Fruit fly (Drosophila melanogaster) whole organism, adult: ENCODE measurements around the gene nAChRbeta2.
A peak's percentile ranks its signal among the peaks of the same experiment; 100 is the strongest.

Experiments used
- CG11617 ChIP-seq: fragments of 200-800 bp; sonication (Bioruptor generic); optimal IDR thresholded peaks from 2 replicates; lab custom pipeline; 2017; ENCODE audit warnings: mild to moderate bottlenecking, missing biosample characterization, missing genetic modification reagents, missing genetic modification characterization
- CG12768 ChIP-seq: fragments of 200-800 bp; sonication (Bioruptor generic); optimal IDR thresholded peaks from 2 replicates; lab custom pipeline; 2017; ENCODE audit warnings: missing biosample characterization, missing genetic modification characterization, mild to moderate bottlenecking, moderate library complexity, missing genetic modification reagents
- CG14711 ChIP-seq: fragments of 200-800 bp; sonication (Bioruptor generic); optimal IDR thresholded peaks from 2 replicates; lab custom pipeline; 2018; ENCODE audit warnings: missing biosample characterization, mild to moderate bottlenecking, missing genetic modification characterization, moderate library complexity
- CG1620 ChIP-seq: fragments of 200-800 bp; sonication (Bioruptor generic); optimal IDR thresholded peaks from 2 replicates; lab custom pipeline; 2016; ENCODE audit warnings: missing biosample characterization, missing genetic modification characterization
- CG33017 ChIP-seq: fragments of 200-800 bp; sonication (Bioruptor generic); optimal IDR thresholded peaks from 2 replicates; lab custom pipeline; 2018; ENCODE audit warnings: missing biosample characterization, mild to moderate bottlenecking, missing genetic modification characterization, moderate library complexity
- CG5204 ChIP-seq: fragments of 200-800 bp; sonication (Bioruptor generic); optimal IDR thresholded peaks from 2 replicates; lab custom pipeline; 2016; ENCODE audit warnings: missing biosample characterization, missing genetic modification characterization
- CG7045 ChIP-seq: fragments of 200-800 bp; sonication (Bioruptor generic); optimal IDR thresholded peaks from 2 replicates; lab custom pipeline; 2017; ENCODE audit warnings: missing biosample characterization, mild to moderate bottlenecking, missing genetic modification characterization
- CG7101 ChIP-seq: fragments of 200-800 bp; sonication (Bioruptor generic); optimal IDR thresholded peaks from 2 replicates; lab custom pipeline; 2018; ENCODE audit warnings: missing biosample characterization, mild to moderate bottlenecking, missing genetic modification characterization, moderate library complexity
- Clk ChIP-seq: fragments of 200-800 bp; sonication (Bioruptor generic); optimal IDR thresholded peaks from 2 replicates; lab custom pipeline; 2017; ENCODE audit warnings: missing biosample characterization, missing genetic modification characterization
- Crg-1 ChIP-seq: fragments of 200-800 bp; sonication (Bioruptor generic); optimal IDR thresholded peaks from 2 replicates; lab custom pipeline; 2016; ENCODE audit warnings: missing biosample characterization, missing genetic modification characterization
- Hr96 ChIP-seq: fragments of 200-800 bp; sonication (Bioruptor generic); optimal IDR thresholded peaks from 2 replicates; lab custom pipeline; 2016; ENCODE audit warnings: missing biosample characterization, missing genetic modification characterization
- Mnt ChIP-seq: fragments of 200-800 bp; sonication (Bioruptor generic); optimal IDR thresholded peaks from 2 replicates; lab custom pipeline; 2016; ENCODE audit warnings: missing biosample characterization, mild to moderate bottlenecking, missing genetic modification characterization
- bab1 ChIP-seq: fragments of 200-800 bp; sonication (Bioruptor generic); optimal IDR thresholded peaks from 3 replicates; lab custom pipeline; 2019; ENCODE audit warnings: missing biosample characterization, mild to moderate bottlenecking, missing genetic modification characterization, moderate library complexity
- cic ChIP-seq: fragments of 200-800 bp; sonication (Bioruptor generic); optimal IDR thresholded peaks from 2 replicates; lab custom pipeline; 2017; ENCODE audit warnings: missing biosample characterization, mild to moderate bottlenecking, missing genetic modification characterization, moderate library complexity
- cnc ChIP-seq, 2 experiments: fragments of >200 bp; optimal IDR thresholded peaks; 2 replicates each; lab custom pipeline; 2017
- kay ChIP-seq: fragments of 200-800 bp; sonication (Bioruptor generic); peaks from one replicate; lab custom pipeline; 2016; ENCODE audit warnings: missing biosample characterization, missing genetic modification characterization, borderline replicate concordance
- ovo ChIP-seq: fragments of 200-800 bp; sonication (Bioruptor generic); optimal IDR thresholded peaks from 2 replicates; lab custom pipeline; 2016; ENCODE audit warnings: missing biosample characterization, missing genetic modification characterization
- pad ChIP-seq: fragments of 200-800 bp; sonication (Bioruptor generic); optimal IDR thresholded peaks from 3 replicates; lab custom pipeline; 2017; ENCODE audit warnings: missing biosample characterization, missing genetic modification characterization, mild to moderate bottlenecking, moderate library complexity, missing genetic modification reagents
- tj ChIP-seq: fragments of 200-800 bp; sonication (Bioruptor generic); optimal IDR thresholded peaks from 3 replicates; lab custom pipeline; 2017; ENCODE audit warnings: missing biosample characterization, mild to moderate bottlenecking, missing genetic modification characterization, moderate library complexity
- toe ChIP-seq: fragments of 200-800 bp; sonication (Bioruptor generic); optimal IDR thresholded peaks from 2 replicates; lab custom pipeline; 2016; ENCODE audit warnings: missing biosample characterization, missing genetic modification characterization

Gene nAChRbeta2

DNA sequence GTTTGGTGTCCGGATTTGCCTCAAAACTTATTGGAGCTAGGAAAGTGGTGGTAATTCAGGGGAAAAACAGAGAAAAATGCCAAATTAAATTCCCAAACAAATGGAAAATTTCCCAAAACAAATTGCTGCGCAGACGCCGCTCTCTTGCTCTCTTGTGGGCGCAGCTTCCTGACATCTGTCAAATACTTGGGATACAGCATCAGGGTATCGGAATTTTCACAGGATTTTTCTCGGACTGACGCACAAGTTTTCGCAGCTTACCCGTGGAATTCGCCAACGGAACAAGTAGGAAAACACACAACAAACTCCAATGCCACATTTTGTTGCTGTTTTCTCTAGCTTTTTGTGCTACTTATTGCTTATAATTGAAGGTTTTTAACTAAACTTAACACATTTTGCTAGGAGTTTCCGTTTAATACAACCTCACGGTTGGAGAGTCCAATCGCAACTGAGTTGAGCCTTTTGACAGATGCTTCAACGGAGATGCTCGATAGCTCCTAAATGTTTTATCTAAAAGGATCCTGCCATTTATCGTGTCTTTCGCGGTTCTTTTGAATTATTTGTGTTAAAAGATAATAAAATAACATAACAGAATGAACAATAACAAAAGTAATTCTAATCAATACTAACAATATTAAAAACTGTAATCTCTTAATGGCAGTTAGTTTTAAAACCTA lies at the start of gene nAChRbeta2, which contains the start of gene DZIP1:
nAChRbeta2 (minus strand) TSS at position 455 of the 677 bp plus-strand sequence.
DZIP1 (plus strand) TSS at position 627 of the 677 bp plus-strand sequence.
- TF ChIP-seq CG11617 (GFP tag; lab: Kevin White, UChicago) = no peak
- no peak for TF ChIP-seq ovo (GFP tag; lab: Kevin White, UChicago)
- TF ChIP-seq Hr96 (GFP tag; lab: Kevin White, UChicago) = no peak
- no peak for TF ChIP-seq CG14711
- TF ChIP-seq cic = no peak
- no peak for TF ChIP-seq Crg-1
- no peak for TF ChIP-seq CG5204 (GFP tag; lab: Kevin White, UChicago)
- no peak for TF ChIP-seq CG33017 (tag; lab: Kevin White, UChicago)
- TF ChIP-seq pad (GFP tag; lab: Kevin White, UChicago) = no peak
- no peak for TF ChIP-seq CG7101 (tag; lab: Kevin White, UChicago)
- TF ChIP-seq bab1 (GFP tag; lab: Kevin White, UChicago) = no peak
- TF ChIP-seq Clk (GFP tag; lab: Kevin White, UChicago) = no peak
- TF ChIP-seq cnc (optimal IDR thresholded peaks at IDR 0.05; lab: Kevin White, UChicago) = no peak
- TF ChIP-seq CG1620 (GFP tag; lab: Kevin White, UChicago) = no peak
- no peak for TF ChIP-seq CG12768 (GFP tag; lab: Kevin White, UChicago)
- no peak for TF ChIP-seq kay (GFP tag; lab: Kevin White, UChicago)
- TF ChIP-seq tj (GFP tag; lab: Kevin White, UChicago) = no peak
- TF ChIP-seq Mnt (GFP tag; lab: Kevin White, UChicago) = no peak
- TF ChIP-seq CG7045 = no peak
- no peak for TF ChIP-seq toe

DNA sequence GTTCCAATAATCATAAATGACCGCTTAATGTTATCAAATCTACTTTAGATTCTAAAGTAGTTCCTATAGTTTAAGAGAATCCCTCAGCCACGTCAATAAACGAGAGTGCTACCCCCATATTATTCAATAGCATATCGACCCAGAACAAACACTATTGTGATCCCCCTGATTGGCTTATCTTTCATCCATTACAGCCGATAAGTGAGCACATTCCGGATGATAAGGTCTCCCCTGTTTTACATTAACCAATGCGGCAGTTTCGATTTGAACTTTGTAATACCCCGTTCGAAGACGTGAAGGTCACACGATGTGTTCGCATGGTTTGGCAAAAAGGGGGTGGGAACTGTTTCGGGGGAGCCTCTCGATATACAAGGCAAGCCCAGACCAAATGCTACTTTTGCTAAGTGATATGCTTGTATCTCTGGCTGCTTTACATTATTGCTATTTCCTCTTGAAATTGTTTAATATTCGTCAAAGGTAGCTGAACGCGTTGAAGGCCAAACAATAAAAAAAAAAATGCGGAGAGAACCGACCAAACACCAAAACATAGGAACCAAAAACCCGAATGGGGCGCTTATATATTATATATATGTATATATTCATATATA lies 49.4 kb upstream of the nAChRbeta2 start:
- peak; percentile 56 for TF ChIP-seq kay (GFP tag; lab: Kevin White, UChicago)
- TF ChIP-seq cic = no peak

DNA sequence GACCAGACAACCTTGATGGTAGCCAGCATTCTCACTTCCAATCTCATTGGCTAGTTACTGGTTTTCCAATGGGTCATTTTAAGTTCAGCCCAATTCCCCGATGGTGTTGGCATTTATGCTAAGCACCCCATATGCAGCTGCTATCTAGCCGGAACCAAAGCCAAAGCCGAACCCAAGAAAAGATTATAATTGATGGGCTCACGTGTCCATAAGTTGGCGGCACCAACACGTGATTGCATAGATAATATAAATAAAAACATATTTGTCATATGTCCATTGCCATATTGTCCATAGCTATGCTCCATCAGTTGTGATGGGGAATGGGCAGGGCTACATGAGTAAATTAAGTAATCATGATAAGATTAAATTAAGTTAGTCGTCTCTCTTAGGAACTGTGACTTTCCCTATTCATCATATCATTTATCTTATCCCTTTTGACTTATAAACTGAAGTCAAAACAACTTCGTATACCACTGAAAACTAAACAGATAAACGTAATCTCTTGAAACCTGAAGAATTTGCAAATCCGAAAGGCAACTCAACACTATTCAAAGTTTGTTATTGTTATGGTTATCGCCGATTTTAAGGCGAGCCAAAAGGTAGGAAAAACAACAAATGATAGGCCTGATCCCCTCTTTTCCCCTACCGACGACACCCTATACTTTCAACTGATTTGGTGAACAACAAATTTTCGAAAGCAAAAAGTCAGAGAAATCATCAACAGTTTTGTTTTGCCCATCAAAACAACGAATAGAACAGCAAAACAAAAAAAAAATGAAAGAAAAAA lies 48.3 kb upstream of the nAChRbeta2 start:
- TF ChIP-seq CG14711 = no peak
- no peak for TF ChIP-seq CG1620 (GFP tag; lab: Kevin White, UChicago)
- TF ChIP-seq CG7101 (tag; lab: Kevin White, UChicago) = no peak
- peak; percentile 25 for TF ChIP-seq cic
- peak; percentile 82 for TF ChIP-seq kay (GFP tag; lab: Kevin White, UChicago)

DNA sequence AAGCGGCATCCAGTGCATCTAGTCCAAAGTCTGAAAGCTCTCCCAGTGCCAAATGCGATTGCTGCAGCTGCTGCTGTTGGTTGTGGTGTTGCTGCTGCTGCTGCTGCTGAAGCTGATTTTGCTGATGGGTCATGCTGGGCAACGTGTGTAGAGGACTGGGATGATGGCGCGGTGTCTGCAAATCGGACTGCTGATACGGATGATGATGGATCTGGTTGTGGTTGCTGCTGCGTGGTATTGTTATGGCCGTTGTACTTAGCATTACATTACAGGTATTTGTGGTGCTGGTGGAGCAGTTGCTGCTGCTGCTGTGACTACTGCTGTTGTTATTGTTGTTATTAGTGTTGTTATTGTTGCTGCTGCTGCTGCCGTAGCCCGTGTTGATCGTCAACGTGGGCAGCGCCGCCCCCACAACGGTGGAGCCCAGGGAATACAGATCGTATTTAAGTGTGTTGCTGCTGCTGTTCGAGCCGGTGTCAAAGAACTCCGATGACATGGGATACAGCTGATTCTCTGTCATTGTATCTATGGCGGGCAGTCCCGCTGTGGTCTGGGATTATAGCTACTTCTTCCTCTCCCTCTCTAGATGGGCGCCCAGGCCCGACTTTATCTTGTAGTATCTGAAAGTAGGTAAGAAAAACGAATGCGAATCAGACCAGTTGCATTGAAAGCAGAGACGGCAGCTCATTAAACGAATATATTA lies 47.6 kb upstream of the nAChRbeta2 start:
- TF ChIP-seq CG7101 (tag; lab: Kevin White, UChicago) (no peak), CG7045 (no peak), Hr96 (GFP tag; lab: Kevin White, UChicago) (no peak), Mnt (GFP tag; lab: Kevin White, UChicago) (no peak), CG14711 (no peak), CG11617 (GFP tag; lab: Kevin White, UChicago) (no peak)

DNA sequence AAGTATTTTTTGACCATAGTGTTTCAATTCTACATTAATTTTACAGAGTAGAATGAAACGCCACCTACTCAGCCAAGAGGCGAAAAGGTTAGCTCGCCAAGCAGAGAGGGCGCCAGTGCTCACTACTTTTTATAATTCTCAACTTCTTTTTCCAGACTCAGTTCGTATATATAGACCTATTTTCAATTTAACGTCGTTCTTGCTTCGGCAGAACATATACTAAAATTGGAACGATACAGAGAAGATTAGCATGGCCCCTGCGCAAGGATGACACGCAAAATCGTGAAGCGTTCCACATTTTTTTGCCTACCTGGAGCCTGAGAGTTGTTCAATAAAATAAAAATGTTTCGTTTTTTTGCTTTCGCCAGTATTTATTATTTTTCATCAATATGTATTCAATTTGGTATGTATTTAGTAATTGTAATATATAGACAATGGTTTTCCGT lies 42.1 kb upstream of the nAChRbeta2 start:
- peak; percentile 47 for TF ChIP-seq CG7101 (tag; lab: Kevin White, UChicago)
- TF ChIP-seq Crg-1 = peak; percentile 80
- no peak for TF ChIP-seq CG14711
- TF ChIP-seq Mnt (GFP tag; lab: Kevin White, UChicago) = peak; percentile 17
- TF ChIP-seq Hr96 (GFP tag; lab: Kevin White, UChicago) = no peak
- TF ChIP-seq toe = no peak
- no peak for TF ChIP-seq Clk (GFP tag; lab: Kevin White, UChicago)
- peak; percentile 34 for TF ChIP-seq CG12768 (GFP tag; lab: Kevin White, UChicago)
- TF ChIP-seq CG1620 (GFP tag; lab: Kevin White, UChicago) = peak; percentile 74
- peak; percentile 4 for TF ChIP-seq CG7045
- peak; percentile 55 to 78 for TF ChIP-seq cnc (optimal IDR thresholded peaks at IDR 0.05; lab: Kevin White, UChicago)
- TF ChIP-seq cic = peak; percentile 70
- peak; percentile 59 for TF ChIP-seq pad (GFP tag; lab: Kevin White, UChicago)
- no peak for TF ChIP-seq CG5204 (GFP tag; lab: Kevin White, UChicago)
- TF ChIP-seq ovo (GFP tag; lab: Kevin White, UChicago) = peak; percentile 23
- TF ChIP-seq bab1 (GFP tag; lab: Kevin White, UChicago) = peak; percentile 37
- peak; percentile 18 for TF ChIP-seq tj (GFP tag; lab: Kevin White, UChicago)
- no peak for TF ChIP-seq kay (GFP tag; lab: Kevin White, UChicago)
- no peak for TF ChIP-seq CG33017 (tag; lab: Kevin White, UChicago)
- TF ChIP-seq CG11617 (GFP tag; lab: Kevin White, UChicago) = peak; percentile 33
